Worm (Caenorhabditis elegans): ENCODE results near the gene C09H10.4.

- TF ChIP-seq lin-35 (GFP tag; optimal IDR thresholded peaks at IDR 0.05) (peak in 1 of 3 experiments; percentile 31), F49E8.2 (tag; optimal IDR thresholded peaks at IDR 0.05; ENCODE audit: insufficient read depth) (peak; percentile 33), snpc-4 (GFP tag; optimal IDR thresholded peaks at IDR 0.05) (no peak), snpc-4 (tag; optimal IDR thresholded peaks at IDR 0.05) (peak in 2 of 4 experiments; percentile 39 to 46)
Observed at ce11 chrII:11126312-11127000, 26.5 kb downstream of the C09H10.4 start, which contains the start of the genes rps-9 and lsm-1.
